Fruit fly (Drosophila melanogaster) whole organism, embryonic: ENCODE results near the gene Fdh.

Experiments
- B-H2 ChIP-seq: fragments of 200-800 bp; sonication (Bioruptor generic); optimal IDR thresholded peaks from 2 replicates; lab custom pipeline; 2018; ENCODE audit warnings: missing biosample characterization, mild to moderate bottlenecking, missing genetic modification characterization
- CG10366 ChIP-seq: fragments of 200-800 bp; sonication (Bioruptor generic); IDR thresholded peaks from 2 replicates; pipeline ENCODE4 v1.3.6; 2022; ENCODE audit warnings: missing biosample characterization, missing genetic modification characterization
- CG10431 ChIP-seq: fragments of 200-800 bp; sonication (Bioruptor generic); optimal IDR thresholded peaks from 3 replicates; lab custom pipeline; 2018; ENCODE audit warnings: missing biosample characterization, mild to moderate bottlenecking, missing genetic modification characterization
- CG12299 ChIP-seq: fragments of 200-800 bp; sonication (Bioruptor generic); optimal IDR thresholded peaks from 2 replicates; lab custom pipeline; 2018; ENCODE audit warnings: missing biosample characterization, mild to moderate bottlenecking, missing genetic modification characterization
- CG14710 ChIP-seq: fragments of 200-800 bp; sonication (Bioruptor generic); optimal IDR thresholded peaks from 3 replicates; lab custom pipeline; 2019; ENCODE audit warnings: missing biosample characterization, mild to moderate bottlenecking, missing genetic modification characterization, moderate library complexity
- CG1602 ChIP-seq: fragments of 200-800 bp; sonication (Bioruptor generic); optimal IDR thresholded peaks from 3 replicates; lab custom pipeline; 2016; ENCODE audit warnings: missing biosample characterization, missing genetic modification characterization
- CG17359 ChIP-seq: fragments of 200-800 bp; sonication (Bioruptor generic); optimal IDR thresholded peaks from 3 replicates; lab custom pipeline; 2018; ENCODE audit warnings: missing biosample characterization, mild to moderate bottlenecking, missing genetic modification characterization, moderate library complexity
- CG17802 ChIP-seq: fragments of 200-800 bp; sonication (Bioruptor generic); optimal IDR thresholded peaks from 2 replicates; lab custom pipeline; 2018; ENCODE audit warnings: missing biosample characterization, mild to moderate bottlenecking, missing genetic modification characterization, moderate library complexity
- CG17829 ChIP-seq: fragments of 200-800 bp; optimal IDR thresholded peaks from 2 replicates; lab custom pipeline; 2019; ENCODE audit warnings: missing biosample characterization, mild to moderate bottlenecking, missing genetic modification characterization, moderate library complexity
- CG18764 ChIP-seq: fragments of 200-800 bp; sonication (Bioruptor generic); optimal IDR thresholded peaks from 3 replicates; lab custom pipeline; 2016; ENCODE audit warnings: missing biosample characterization, missing genetic modification characterization
- CG2678 ChIP-seq: fragments of 200-800 bp; sonication (Bioruptor generic); optimal IDR thresholded peaks from 3 replicates; lab custom pipeline; 2019; ENCODE audit warnings: missing biosample characterization, mild to moderate bottlenecking, missing genetic modification characterization, moderate library complexity
- CG2875 ChIP-seq: fragments of 200-800 bp; sonication (Bioruptor generic); optimal IDR thresholded peaks from 2 replicates; lab custom pipeline; 2017; ENCODE audit warnings: missing biosample characterization, mild to moderate bottlenecking, missing genetic modification characterization, missing genetic modification reagents
- CG30403 ChIP-seq: fragments of 200-800 bp; sonication (Bioruptor generic); optimal IDR thresholded peaks from 3 replicates; lab custom pipeline; 2016; ENCODE audit warnings: missing biosample characterization, missing genetic modification characterization
- CG31365 ChIP-seq: fragments of 200-800 bp; sonication (Bioruptor generic); optimal IDR thresholded peaks from 2 replicates; lab custom pipeline; 2018; ENCODE audit warnings: missing biosample characterization, mild to moderate bottlenecking, missing genetic modification characterization
- CG3407 ChIP-seq: fragments of 200-800 bp; sonication (Bioruptor generic); optimal IDR thresholded peaks from 2 replicates; lab custom pipeline; 2018; ENCODE audit warnings: missing biosample characterization, mild to moderate bottlenecking, missing genetic modification characterization
- CG34376 ChIP-seq: fragments of 200-800 bp; sonication (Bioruptor generic); optimal IDR thresholded peaks from 2 replicates; lab custom pipeline; 2018; ENCODE audit warnings: missing biosample characterization, mild to moderate bottlenecking, missing genetic modification characterization
- CG6175 ChIP-seq: fragments of 200-800 bp; sonication (Bioruptor generic); IDR thresholded peaks from 3 replicates; pipeline ENCODE4 v1.3.6; 2022; ENCODE audit warnings: missing biosample characterization, missing genetic modification characterization
- CG6654 ChIP-seq: fragments of 200-800 bp; sonication (Bioruptor generic); optimal IDR thresholded peaks from 2 replicates; lab custom pipeline; 2017; ENCODE audit warnings: missing biosample characterization, mild to moderate bottlenecking, missing genetic modification characterization
- CG7987 ChIP-seq: fragments of 200-800 bp; sonication (Bioruptor generic); optimal IDR thresholded peaks from 2 replicates; lab custom pipeline; 2018; ENCODE audit warnings: missing biosample characterization, mild to moderate bottlenecking, missing genetic modification characterization, moderate library complexity
- CG8290 ChIP-seq, 3 experiments: fragments of 200-800 bp; sonication (Bioruptor generic); optimal IDR thresholded peaks; 2 replicates each; lab custom pipeline; 2016 to 2019; ENCODE audit warnings: missing biosample characterization in 3 of 3, missing genetic modification characterization in 3 of 3, mild to moderate bottlenecking in 2 of 3, moderate library complexity in 1 of 3
- CHES-1-like ChIP-seq: fragments of 200-800 bp; sonication (Bioruptor generic); optimal IDR thresholded peaks from 2 replicates; lab custom pipeline; 2016; ENCODE audit warnings: missing biosample characterization, missing genetic modification characterization
- Dek ChIP-seq: fragments of 200-800 bp; sonication (Bioruptor generic); optimal IDR thresholded peaks from 3 replicates; lab custom pipeline; 2019; ENCODE audit warnings: missing biosample characterization, mild to moderate bottlenecking, missing genetic modification characterization, moderate library complexity
- Dfd ChIP-seq, 2 experiments: fragments of >200 bp; optimal IDR thresholded peaks; 2 replicates each; lab custom pipeline; 2017; ENCODE audit warnings: missing biosample characterization in 2 of 2, missing genetic modification characterization in 2 of 2
- Doc2 ChIP-seq: fragments of 200-800 bp; sonication (Bioruptor generic); IDR thresholded peaks from 2 replicates; pipeline ENCODE4 v1.3.6; 2022; ENCODE audit warnings: missing biosample characterization, missing genetic modification characterization
- Dref ChIP-seq: fragments of 200-800 bp; sonication (Bioruptor generic); IDR thresholded peaks from 2 replicates; pipeline ENCODE4 v1.3.6; 2022; ENCODE audit warnings: missing biosample characterization, missing genetic modification characterization
- Gug ChIP-seq: fragments of 200-800 bp; sonication (Bioruptor generic); IDR thresholded peaks from 4 replicates; pipeline ENCODE4 v1.3.6; 2022; ENCODE audit warnings: missing biosample characterization, missing genetic modification characterization
- H15 ChIP-seq: fragments of 200-800 bp; sonication (Bioruptor generic); IDR thresholded peaks from 3 replicates; pipeline ENCODE4 v1.3.6; 2022; ENCODE audit warnings: missing biosample characterization, missing genetic modification characterization
- Hr3 ChIP-seq: fragments of 200-800 bp; sonication (Bioruptor generic); optimal IDR thresholded peaks from 3 replicates; lab custom pipeline; 2016; ENCODE audit warnings: missing biosample characterization, missing genetic modification characterization
- NC2β ChIP-seq: fragments of 200-800 bp; sonication (Bioruptor generic); optimal IDR thresholded peaks from 2 replicates; lab custom pipeline; 2016; ENCODE audit warnings: missing biosample characterization, missing genetic modification characterization
- Opbp ChIP-seq: fragments of 200-800 bp; sonication (Bioruptor generic); IDR thresholded peaks from 3 replicates; pipeline ENCODE4 v1.3.6; 2022; ENCODE audit warnings: missing biosample characterization, missing genetic modification characterization; ENCODE audit not compliant: partially characterized antibody
- Sin3A ChIP-seq: fragments of >200 bp; optimal IDR thresholded peaks from 2 replicates; lab custom pipeline; 2018
- Ssrp ChIP-seq: fragments of 200-800 bp; sonication (Bioruptor generic); optimal IDR thresholded peaks from 2 replicates; lab custom pipeline; 2018; ENCODE audit warnings: missing biosample characterization, mild to moderate bottlenecking, missing genetic modification characterization, moderate library complexity
- ato ChIP-seq: fragments of 200-800 bp; sonication (Bioruptor generic); IDR thresholded peaks from 2 replicates; pipeline ENCODE4 v1.3.6; 2022; ENCODE audit warnings: missing biosample characterization, missing genetic modification characterization; ENCODE audit not compliant: partially characterized antibody
- chm ChIP-seq: fragments of 200-800 bp; sonication (Bioruptor generic); IDR thresholded peaks from 2 replicates; pipeline ENCODE4 v1.3.6; 2022; ENCODE audit warnings: missing biosample characterization, missing genetic modification characterization
- cwo ChIP-seq: fragments of 200-800 bp; sonication (Bioruptor generic); optimal IDR thresholded peaks from 3 replicates; lab custom pipeline; 2017; ENCODE audit warnings: missing biosample characterization, missing genetic modification characterization, mild to moderate bottlenecking, moderate library complexity, missing genetic modification reagents
- dysf ChIP-seq: fragments of 200-800 bp; sonication (Bioruptor generic); IDR thresholded peaks from 3 replicates; pipeline ENCODE4 v1.3.6; 2022; ENCODE audit warnings: missing biosample characterization, missing genetic modification characterization
- eve ChIP-seq, 2 experiments: fragments of >200 bp; optimal IDR thresholded peaks; 2 replicates each; lab custom pipeline; 2017; ENCODE audit warnings: missing biosample characterization in 2 of 2, missing genetic modification characterization in 2 of 2
- grau ChIP-seq: fragments of 200-800 bp; optimal IDR thresholded peaks from 3 replicates; lab custom pipeline; 2019; ENCODE audit warnings: missing biosample characterization, mild to moderate bottlenecking, missing genetic modification characterization, moderate library complexity
- grn ChIP-seq: fragments of 200-800 bp; sonication (Bioruptor generic); optimal IDR thresholded peaks from 3 replicates; lab custom pipeline; 2017; ENCODE audit warnings: missing biosample characterization, missing genetic modification characterization
- gro ChIP-seq: fragments of 200-800 bp; sonication (Bioruptor generic); optimal IDR thresholded peaks from 2 replicates; lab custom pipeline; 2016; ENCODE audit warnings: missing biosample characterization, missing genetic modification characterization
- h ChIP-seq: fragments of >200 bp; optimal IDR thresholded peaks from 2 replicates; lab custom pipeline; 2017
- ind ChIP-seq: fragments of 200-800 bp; sonication (Bioruptor generic); optimal IDR thresholded peaks from 3 replicates; lab custom pipeline; 2016; ENCODE audit warnings: missing biosample characterization, missing genetic modification characterization
- klu ChIP-seq: fragments of 200-800 bp; sonication (Bioruptor generic); IDR thresholded peaks from 2 replicates; pipeline ENCODE4 v1.3.6; 2022; ENCODE audit warnings: missing biosample characterization, missing genetic modification characterization
- lbe ChIP-seq: fragments of 200-800 bp; sonication (Bioruptor generic); optimal IDR thresholded peaks from 2 replicates; lab custom pipeline; 2016; ENCODE audit warnings: missing biosample characterization, mild to moderate bottlenecking, missing genetic modification characterization
- lmd ChIP-seq: fragments of 200-800 bp; sonication (Bioruptor generic); IDR thresholded peaks from 2 replicates; pipeline ENCODE4 v1.3.6; 2022; ENCODE audit warnings: missing biosample characterization, missing genetic modification characterization
- odd ChIP-seq: fragments of 200-800 bp; sonication (Bioruptor generic); optimal IDR thresholded peaks from 2 replicates; lab custom pipeline; 2017; ENCODE audit warnings: missing biosample characterization, mild to moderate bottlenecking, missing genetic modification characterization
- p53 ChIP-seq: fragments of 200-800 bp; sonication (Bioruptor generic); optimal IDR thresholded peaks from 2 replicates; lab custom pipeline; 2016; ENCODE audit warnings: missing biosample characterization, missing genetic modification characterization
- peb ChIP-seq: fragments of 200-800 bp; sonication (Bioruptor generic); IDR thresholded peaks from 2 replicates; pipeline ENCODE4 v1.3.6; 2022; ENCODE audit warnings: missing biosample characterization, missing genetic modification characterization
- pfk ChIP-seq: fragments of 200-800 bp; sonication (Bioruptor generic); optimal IDR thresholded peaks from 2 replicates; lab custom pipeline; 2018; ENCODE audit warnings: missing biosample characterization, mild to moderate bottlenecking, missing genetic modification characterization, moderate library complexity
- tin ChIP-seq: fragments of 200-800 bp; sonication (Bioruptor generic); optimal IDR thresholded peaks from 3 replicates; lab custom pipeline; 2016; ENCODE audit warnings: missing biosample characterization, missing genetic modification characterization
- vnd ChIP-seq: fragments of 200-800 bp; sonication (Bioruptor generic); IDR thresholded peaks from 3 replicates; pipeline ENCODE4 v1.3.6; 2022; ENCODE audit warnings: missing biosample characterization, missing genetic modification characterization; ENCODE audit not compliant: partially characterized antibody

Gene Fdh

dm6 chr3R:10862773-10863445, 9.3 kb downstream of the Fdh start, which contains the start of gene CG6574 (continued):
- TF ChIP-seq CHES-1-like (GFP tag; lab: Kevin White, UChicago) (no peak), CG34376 (GFP tag; lab: Kevin White, UChicago) (peak; percentile 46), Ssrp (tag; lab: Kevin White, UChicago) (no peak), CG18764 (GFP tag; lab: Kevin White, UChicago) (no peak), eve (GFP tag; optimal IDR thresholded peaks at IDR 0.05; lab: Kevin White, UChicago) (no peak), CG8290 (GFP tag; optimal IDR thresholded peaks at IDR 0.05; lab: Kevin White, UChicago) (no peak), CG8290 (tag; optimal IDR thresholded peaks at IDR 0.05; lab: Kevin White, UChicago) (peak in 1 of 2 experiments; percentile 14), H15 (GFP tag; lab: Robert Waterston, UW) (no peak), CG3407 (no peak), Dref (GFP tag; lab: Robert Waterston, UW) (no peak), odd (no peak), Hr3 (no peak), CG6175 (GFP tag; lab: Robert Waterston, UW) (no peak; the same call in 2 of the 3 replicates), CG2678 (no peak), lmd (GFP tag; lab: Robert Waterston, UW) (no peak), tin (GFP tag; lab: Kevin White, UChicago) (no peak), CG10366 (GFP tag; lab: Robert Waterston, UW) (no peak), Sin3A (no peak), CG31365 (tag; lab: Kevin White, UChicago) (peak; percentile 34), Dek (tag; lab: Kevin White, UChicago) (no peak), CG17829 (tag; lab: Kevin White, UChicago) (peak; percentile 3), grn (GFP tag; lab: Kevin White, UChicago) (no peak), peb (GFP tag; lab: Robert Waterston, UW) (no peak), CG17802 (tag; lab: Kevin White, UChicago) (no peak), dysf (no peak), NC2β (GFP tag; lab: Kevin White, UChicago) (no peak), ato (GFP tag; lab: Robert Waterston, UW) (no peak), klu (no peak), CG10431 (GFP tag; lab: Kevin White, UChicago) (no peak), vnd (no peak), grau (tag; lab: Kevin White, UChicago) (no peak), CG12299 (no peak), ind (GFP tag; lab: Kevin White, UChicago) (peak; percentile 6), p53 (GFP tag; lab: Kevin White, UChicago) (no peak), CG2875 (no peak), gro (GFP tag; lab: Kevin White, UChicago) (peak; percentile 6), CG14710 (tag; lab: Kevin White, UChicago) (peak; percentile 15), CG30403 (GFP tag; lab: Kevin White, UChicago) (no peak), pfk (GFP tag; lab: Kevin White, UChicago) (no peak), chm (no peak), B-H2 (no peak), Opbp (GFP tag; lab: Robert Waterston, UW) (0 out of 3 replicates have a peak, but pooled peaks have one; percentile 14), Dfd (GFP tag; optimal IDR thresholded peaks at IDR 0.05; lab: Kevin White, UChicago) (no peak), lbe (GFP tag; lab: Kevin White, UChicago) (no peak), CG1602 (GFP tag; lab: Kevin White, UChicago) (no peak), CG6654 (peak; percentile 70), CG17359 (peak; percentile 28), Doc2 (GFP tag; lab: Robert Waterston, UW) (no peak), h (lab: Kevin White, UChicago) (no peak), CG7987 (GFP tag; lab: Kevin White, UChicago) (peak; percentile 21), Gug (GFP tag; lab: Robert Waterston, UW) (no peak), cwo (GFP tag; lab: Kevin White, UChicago) (peak; percentile 17)
